Fruit fly (Drosophila melanogaster): ENCODE results near the gene CG14089.

DNA sequence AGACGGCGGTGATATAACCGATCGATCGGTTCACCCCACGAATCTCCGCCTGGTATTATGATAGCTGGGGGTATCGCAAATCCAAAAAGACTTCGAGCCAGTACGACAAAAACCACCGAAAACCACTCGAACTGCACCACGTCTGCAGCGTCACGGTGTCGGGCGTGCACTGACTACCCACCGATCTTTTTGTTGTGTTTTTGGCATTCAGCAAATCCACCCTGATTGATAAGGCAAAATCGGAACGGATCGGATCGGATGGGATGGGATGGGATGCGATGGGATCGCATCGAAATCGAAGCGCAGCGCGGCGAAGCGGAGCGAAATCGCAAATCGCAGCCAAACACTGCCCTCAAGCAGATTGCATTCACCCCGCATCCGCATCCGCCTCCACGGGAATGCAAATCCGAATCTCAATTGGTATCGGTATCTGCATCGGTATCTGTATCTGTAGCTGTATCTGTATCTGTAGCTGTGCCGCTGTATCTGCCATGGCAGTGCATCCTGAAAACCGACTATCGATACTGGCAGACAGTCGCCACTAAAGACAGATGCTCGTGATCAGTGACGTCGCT, 7.9 kb upstream of the CG14089 start:
- TF ChIP-seq usp (GFP tag; optimal IDR thresholded peaks at IDR 0.05) (no peak), psq (optimal IDR thresholded peaks at IDR 0.05) (no peak), pan (optimal IDR thresholded peaks at IDR 0.05) (no peak), CG8478 (optimal IDR thresholded peaks at IDR 0.05) (no peak)
